Worm (Caenorhabditis elegans): ENCODE measurements around the gene cyl-1.

Gene cyl-1

DNA sequence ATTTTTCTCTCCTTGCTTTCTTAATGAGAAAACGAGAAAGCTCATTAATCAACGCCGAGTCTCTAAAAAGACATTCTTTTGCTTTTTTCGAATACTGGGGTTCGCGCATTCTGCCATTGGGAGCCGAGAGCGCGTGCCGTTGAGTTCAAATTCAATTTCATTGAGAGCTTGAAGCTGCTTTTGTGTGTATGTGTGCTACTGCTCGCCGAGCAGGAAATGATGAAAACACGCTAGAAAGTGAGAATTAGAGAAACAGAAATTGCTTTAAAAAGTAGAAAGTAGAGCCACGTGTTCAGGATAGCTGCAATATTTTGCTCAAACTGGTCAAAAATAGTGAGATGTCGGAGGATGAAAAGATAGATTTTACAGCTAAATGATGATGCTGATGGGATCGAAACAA lies 32.2 kb upstream of the cyl-1 start (continued):
- TF ChIP-seq daf-19 (GFP tag; conservative IDR thresholded peaks at IDR 0.05) (no peak), jun-1 (tag; optimal IDR thresholded peaks at IDR 0.05) (no peak), Y5F2A.4 (GFP tag; optimal IDR thresholded peaks at IDR 0.05) (no peak), lin-38 (GFP tag; IDR thresholded peaks at IDR 0.05) (no peak), fos-1 (tag; optimal IDR thresholded peaks at IDR 0.05) (no peak), dmd-6 (GFP tag; IDR thresholded peaks at IDR 0.05) (no peak), Y75B8A.6 (GFP tag; IDR thresholded peaks at IDR 0.05) (no peak), daf-16 (GFP tag; optimal IDR thresholded peaks at IDR 0.05) (peak in 1 of 2 experiments; percentile 3), daf-16 (tag; optimal IDR thresholded peaks at IDR 0.05) (no peak), ztf-11 (tag; optimal IDR thresholded peaks at IDR 0.05) (no peak), zip-11 (GFP tag; IDR thresholded peaks at IDR 0.05) (no peak), zip-2 (tag; optimal IDR thresholded peaks at IDR 0.05) (no peak), hif-1 (tag; optimal IDR thresholded peaks at IDR 0.05) (peak in 1 of 2 experiments; percentile 2), hlh-30 (tag; optimal IDR thresholded peaks at IDR 0.05; ENCODE audit: insufficient read depth) (peak; percentile 64)

DNA sequence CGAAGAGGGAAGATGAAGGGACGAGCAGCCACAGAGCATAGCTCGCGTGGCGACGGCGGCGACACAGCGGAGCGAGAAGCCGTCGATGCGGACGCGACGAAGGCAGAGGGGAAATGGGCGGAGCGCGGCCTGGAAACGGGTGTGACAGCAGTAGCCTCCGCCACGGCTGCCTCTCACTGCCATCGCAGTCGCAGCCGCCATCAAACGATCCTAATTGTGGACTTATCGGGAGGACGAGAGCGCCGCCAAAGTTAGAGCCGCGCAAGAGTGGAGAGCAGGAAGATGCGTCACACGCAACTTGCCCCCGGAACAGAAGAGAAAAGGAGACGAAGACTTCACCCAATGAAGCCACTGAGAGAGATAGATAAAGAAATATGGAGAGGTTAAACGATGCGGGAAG lies 30.8 kb upstream of the cyl-1 start:
- TF ChIP-seq unc-130 (GFP tag; optimal IDR thresholded peaks at IDR 0.05) = no peak
- no peak for TF ChIP-seq mes-2 (tag; optimal IDR thresholded peaks at IDR 0.05; ENCODE audit: poor library complexity, severe bottlenecking)
- TF ChIP-seq ceh-20 (GFP tag; IDR thresholded peaks at IDR 0.05) = peak; percentile 28; the same call in 1 of the 2 replicates
- TF ChIP-seq dmd-6 (GFP tag; IDR thresholded peaks at IDR 0.05) = no peak
- TF ChIP-seq hlh-11 (tag; optimal IDR thresholded peaks at IDR 0.05) = peak; percentile 3
- TF ChIP-seq ctbp-1 (GFP tag; IDR thresholded peaks at IDR 0.05) = peak; percentile 79
- peak; percentile 29; the same call in 1 of the 2 replicates for TF ChIP-seq T26A8.4 (GFP tag; IDR thresholded peaks at IDR 0.05)
- TF ChIP-seq daf-12 (tag; optimal IDR thresholded peaks at IDR 0.05) = no peak
- TF ChIP-seq egl-27 (tag; optimal IDR thresholded peaks at IDR 0.05) = no peak
- peak; percentile 18 for TF ChIP-seq lir-3 (tag; optimal IDR thresholded peaks at IDR 0.05)
- no peak for TF ChIP-seq ZK337.2 (GFP tag; IDR thresholded peaks at IDR 0.05)
- no peak for TF ChIP-seq nhr-6 (tag; optimal IDR thresholded peaks at IDR 0.05)
- peak in 1 of 2 experiments; percentile 9 for TF ChIP-seq lsy-2 (tag; optimal IDR thresholded peaks at IDR 0.05)
- TF ChIP-seq saeg-2 (GFP tag; IDR thresholded peaks at IDR 0.05) = no peak
- no peak for TF ChIP-seq tag-97 (GFP tag; IDR thresholded peaks at IDR 0.05)
- peak; percentile 72 for TF ChIP-seq F37D6.2 (tag; optimal IDR thresholded peaks at IDR 0.05)
- TF ChIP-seq zip-11 (GFP tag; IDR thresholded peaks at IDR 0.05) = no peak
- TF ChIP-seq fos-1 (tag; optimal IDR thresholded peaks at IDR 0.05) = no peak
- TF ChIP-seq spr-3 (GFP tag; optimal IDR thresholded peaks at IDR 0.05) = no peak
- peak; percentile 59; the same call in 1 of the 2 replicates for TF ChIP-seq dmd-8 (GFP tag; IDR thresholded peaks at IDR 0.05)
- no peak for TF ChIP-seq zip-2 (tag; optimal IDR thresholded peaks at IDR 0.05)
- TF ChIP-seq daf-16 (GFP tag; optimal IDR thresholded peaks at IDR 0.05) = no peak
- TF ChIP-seq daf-16 (tag; optimal IDR thresholded peaks at IDR 0.05) = no peak
- no peak for TF ChIP-seq F49E8.2 (tag; optimal IDR thresholded peaks at IDR 0.05; ENCODE audit: borderline replicate concordance)
- TF ChIP-seq attf-4 (tag; optimal IDR thresholded peaks at IDR 0.05) = no peak
- TF ChIP-seq nhr-41 (GFP tag; IDR thresholded peaks at IDR 0.05) = no peak
- no peak for TF ChIP-seq lin-13 (GFP tag; optimal IDR thresholded peaks at IDR 0.05)
- no peak for TF ChIP-seq ceh-32 (tag; optimal IDR thresholded peaks at IDR 0.05; ENCODE audit: poor library complexity)
- peak; percentile 31 for TF ChIP-seq hlh-30 (tag; optimal IDR thresholded peaks at IDR 0.05; ENCODE audit: insufficient read depth)
- TF ChIP-seq hmg-1.1 (GFP tag; IDR thresholded peaks at IDR 0.05) = peak; percentile 64; the same call in 1 of the 2 replicates
- TF ChIP-seq nhr-48 (tag; optimal IDR thresholded peaks at IDR 0.05) = no peak
- TF ChIP-seq fkh-10 (GFP tag; optimal IDR thresholded peaks at IDR 0.05) = peak; percentile 47
- TF ChIP-seq nhr-11 (tag; optimal IDR thresholded peaks at IDR 0.05) = peak; percentile 2
- TF ChIP-seq aha-1 (tag) = peak; percentile 98
- TF ChIP-seq ceh-62 (tag; optimal IDR thresholded peaks at IDR 0.05) = no peak
- no peak for TF ChIP-seq madf-9 (GFP tag; conservative IDR thresholded peaks at IDR 0.05)
- no peak for TF ChIP-seq spr-1 (tag; optimal IDR thresholded peaks at IDR 0.05)
- peak; percentile 5 for TF ChIP-seq mep-1 (tag; optimal IDR thresholded peaks at IDR 0.05)
- TF ChIP-seq aly-2 (tag; optimal IDR thresholded peaks at IDR 0.05) = no peak
- TF ChIP-seq arid-1 (GFP tag; conservative IDR thresholded peaks at IDR 0.05) = no peak; the same call in 1 of the 2 replicates
- TF ChIP-seq cey-2 (tag; optimal IDR thresholded peaks at IDR 0.05; ENCODE audit: borderline replicate concordance, insufficient read depth) = no peak
- 0 out of 2 replicates have a peak, but pooled peaks have one; percentile 51 for TF ChIP-seq dmd-9 (GFP tag; IDR thresholded peaks at IDR 0.05)

Data from whole organism, L4 larva.